Fruit fly (Drosophila melanogaster) whole organism, wandering third instar larva: ENCODE results near the gene CG5880.

Experiments
- Abd-B ChIP-seq: fragments of >200 bp; optimal IDR thresholded peaks from 2 replicates; lab custom pipeline; 2017; ENCODE audit warnings: missing biosample characterization, missing genetic modification characterization
- CG32264 ChIP-seq: fragments of 200-800 bp; sonication (Bioruptor generic); optimal IDR thresholded peaks from 2 replicates; lab custom pipeline; 2016; ENCODE audit warnings: missing biosample characterization, missing genetic modification characterization
- CG9705 ChIP-seq: fragments of 200-800 bp; sonication (Bioruptor generic); optimal IDR thresholded peaks from 2 replicates; lab custom pipeline; 2018; ENCODE audit warnings: missing biosample characterization, mild to moderate bottlenecking, missing genetic modification characterization
- CrebA ChIP-seq: fragments of 200-800 bp; sonication (Bioruptor generic); optimal IDR thresholded peaks from 2 replicates; lab custom pipeline; 2016; ENCODE audit warnings: missing biosample characterization, mild to moderate bottlenecking, missing genetic modification characterization, borderline replicate concordance
- Dfd ChIP-seq: fragments of >200 bp; optimal IDR thresholded peaks from 2 replicates; lab custom pipeline; 2017; ENCODE audit warnings: missing biosample characterization, missing genetic modification characterization
- Dif ChIP-seq: fragments of 200-275, 200-300 bp; sonication (Bioruptor generic); optimal IDR thresholded peaks from 2 replicates; lab custom pipeline; 2018; ENCODE audit warnings: missing biosample characterization, missing genetic modification characterization; ENCODE audit not compliant: partially characterized antibody
- GATAd ChIP-seq: sonication (Bioruptor generic); optimal IDR thresholded peaks from 2 replicates; lab custom pipeline; 2016; ENCODE audit warnings: missing biosample characterization, missing genetic modification characterization
- HLH106 ChIP-seq: fragments of 200-800 bp; optimal IDR thresholded peaks from 3 replicates; lab custom pipeline; 2019; ENCODE audit warnings: missing biosample characterization, mild to moderate bottlenecking, missing genetic modification characterization, moderate library complexity
- Hnf4 ChIP-seq: fragments of 200-800 bp; sonication (Bioruptor generic); optimal IDR thresholded peaks from 2 replicates; lab custom pipeline; 2016; ENCODE audit warnings: missing biosample characterization, mild to moderate bottlenecking, missing genetic modification characterization
- Hr78 ChIP-seq: fragments of >200 bp; optimal IDR thresholded peaks from 2 replicates; lab custom pipeline; 2017; ENCODE audit warnings: missing biosample characterization, missing genetic modification characterization
- Hr83 ChIP-seq: fragments of 200-300 bp; sonication (Bioruptor generic); optimal IDR thresholded peaks from 2 replicates; lab custom pipeline; 2016; ENCODE audit warnings: missing biosample characterization, mild to moderate bottlenecking, missing genetic modification characterization, moderate library complexity; ENCODE audit not compliant: poor library complexity, severe bottlenecking
- Jra ChIP-seq: sonication (Bioruptor generic); optimal IDR thresholded peaks from 2 replicates; lab custom pipeline; 2016; ENCODE audit warnings: missing biosample characterization, missing genetic modification characterization
- Mio ChIP-seq: sonication (Bioruptor generic); optimal IDR thresholded peaks from 2 replicates; lab custom pipeline; 2016; ENCODE audit warnings: missing biosample characterization, missing genetic modification characterization
- Myc ChIP-seq: fragments of >200 bp; optimal IDR thresholded peaks from 2 replicates; lab custom pipeline; 2017
- N ChIP-seq: fragments of >200 bp; optimal IDR thresholded peaks from 2 replicates; lab custom pipeline; 2018; ENCODE audit warnings: missing biosample characterization, missing external identifiers, missing genetic modification characterization
- OdsH ChIP-seq: fragments of 200-800 bp; sonication (Bioruptor generic); optimal IDR thresholded peaks from 2 replicates; lab custom pipeline; 2016; ENCODE audit warnings: missing biosample characterization, mild to moderate bottlenecking, missing genetic modification characterization
- Rel ChIP-seq, 2 experiments: fragments of 200-800 bp; sonication (Bioruptor generic) in 1 of 2; optimal IDR thresholded peaks; 2 replicates in 1 of 2; 3 replicates in 1 of 2; lab custom pipeline; 2016 to 2019; ENCODE audit warnings: mild to moderate bottlenecking in 2 of 2, missing biosample characterization in 2 of 2, missing genetic modification characterization in 2 of 2, moderate library complexity in 1 of 2
- Sp1 ChIP-seq: fragments of 200-800 bp; sonication (Bioruptor generic); optimal IDR thresholded peaks from 3 replicates; lab custom pipeline; 2019; ENCODE audit warnings: missing biosample characterization, mild to moderate bottlenecking, missing genetic modification characterization, moderate library complexity
- Vsx2 ChIP-seq: fragments of 200-300, 225-300 bp; sonication (Bioruptor generic); optimal IDR thresholded peaks from 2 replicates; lab custom pipeline; 2018; ENCODE audit warnings: missing biosample characterization, missing genetic modification characterization; ENCODE audit not compliant: partially characterized antibody
- br ChIP-seq: fragments of 200-800 bp; sonication (Bioruptor generic); optimal IDR thresholded peaks from 2 replicates; lab custom pipeline; 2016; ENCODE audit warnings: missing biosample characterization, missing genetic modification characterization
- brk ChIP-seq: fragments of 200-800 bp; sonication (Bioruptor generic); optimal IDR thresholded peaks from 2 replicates; lab custom pipeline; 2016; ENCODE audit warnings: missing biosample characterization, mild to moderate bottlenecking, missing genetic modification characterization
- dl ChIP-seq, 2 experiments: fragments of 175-275, 200-275 bp in 1 of 2; fragments of 200-275 bp in 1 of 2; sonication (Bioruptor generic); optimal IDR thresholded peaks; lab custom pipeline; 2018; ENCODE audit warnings: mild to moderate bottlenecking in 2 of 2, missing biosample characterization in 2 of 2, missing genetic modification characterization in 2 of 2, moderate library complexity in 2 of 2; ENCODE audit not compliant: partially characterized antibody in 2 of 2, insufficient read depth in 1 of 2
- dmrt93B ChIP-seq: fragments of 200-800 bp; sonication (Bioruptor generic); optimal IDR thresholded peaks from 2 replicates; lab custom pipeline; 2018; ENCODE audit warnings: missing biosample characterization, mild to moderate bottlenecking, missing genetic modification characterization
- dsf ChIP-seq: sonication (Bioruptor generic); optimal IDR thresholded peaks from 2 replicates; lab custom pipeline; 2016; ENCODE audit warnings: missing biosample characterization, missing genetic modification characterization, borderline replicate concordance
- ey ChIP-seq: fragments of 200-800 bp; sonication (Bioruptor generic); optimal IDR thresholded peaks from 2 replicates; lab custom pipeline; 2016; ENCODE audit warnings: missing biosample characterization, missing genetic modification characterization
- foxo ChIP-seq, 2 experiments: fragments of 200-800 bp; sonication (Bioruptor generic); optimal IDR thresholded peaks; 2 replicates in 1 of 2; 3 replicates in 1 of 2; lab custom pipeline; 2016 to 2017; ENCODE audit warnings: missing biosample characterization in 2 of 2, missing genetic modification characterization in 2 of 2
- fru ChIP-seq: fragments of 200-800 bp; sonication (Bioruptor generic); optimal IDR thresholded peaks from 3 replicates; lab custom pipeline; 2016; ENCODE audit warnings: missing biosample characterization, mild to moderate bottlenecking, missing genetic modification characterization
- h ChIP-seq: fragments of 200-800 bp; sonication (Bioruptor generic); optimal IDR thresholded peaks from 3 replicates; lab custom pipeline; 2016; ENCODE audit warnings: missing biosample characterization, mild to moderate bottlenecking, missing genetic modification characterization
- jim ChIP-seq: fragments of 175-275, 200-325 bp; sonication (Bioruptor generic); optimal IDR thresholded peaks from 2 replicates; lab custom pipeline; 2016; ENCODE audit warnings: missing biosample characterization, mild to moderate bottlenecking, missing genetic modification characterization
- lola ChIP-seq: fragments of >200 bp; optimal IDR thresholded peaks from 2 replicates; lab custom pipeline; 2017; ENCODE audit warnings: missing biosample characterization, missing genetic modification characterization
- pan ChIP-seq: fragments of >200 bp; optimal IDR thresholded peaks from 2 replicates; lab custom pipeline; 2017
- psq ChIP-seq: fragments of 200-800 bp; sonication (Bioruptor generic); optimal IDR thresholded peaks from 3 replicates; lab custom pipeline; 2017; ENCODE audit warnings: missing biosample characterization, mild to moderate bottlenecking, missing genetic modification characterization, moderate library complexity
- rgr ChIP-seq: fragments of 200-800 bp; sonication (Bioruptor generic); optimal IDR thresholded peaks from 3 replicates; lab custom pipeline; 2016; ENCODE audit warnings: missing biosample characterization, mild to moderate bottlenecking, missing genetic modification characterization
- sage ChIP-seq: fragments of 200-800 bp; sonication (Bioruptor generic); optimal IDR thresholded peaks from 2 replicates; lab custom pipeline; 2016; ENCODE audit warnings: missing biosample characterization, mild to moderate bottlenecking, missing genetic modification characterization
- sv ChIP-seq: fragments of 200-800 bp; sonication (Bioruptor generic); optimal IDR thresholded peaks from 3 replicates; lab custom pipeline; 2016; ENCODE audit warnings: missing biosample characterization, missing genetic modification characterization
- tai ChIP-seq: sonication (Bioruptor generic); optimal IDR thresholded peaks from 2 replicates; lab custom pipeline; 2016; ENCODE audit warnings: missing biosample characterization, missing genetic modification characterization
- usp ChIP-seq: fragments of >200 bp; optimal IDR thresholded peaks from 2 replicates; lab custom pipeline; 2017; ENCODE audit warnings: missing biosample characterization, missing genetic modification characterization
- woc ChIP-seq: sonication (Bioruptor generic); optimal IDR thresholded peaks from 2 replicates; lab custom pipeline; 2016; ENCODE audit warnings: missing biosample characterization, mild to moderate bottlenecking, missing genetic modification characterization

The CG5880 gene

DNA sequence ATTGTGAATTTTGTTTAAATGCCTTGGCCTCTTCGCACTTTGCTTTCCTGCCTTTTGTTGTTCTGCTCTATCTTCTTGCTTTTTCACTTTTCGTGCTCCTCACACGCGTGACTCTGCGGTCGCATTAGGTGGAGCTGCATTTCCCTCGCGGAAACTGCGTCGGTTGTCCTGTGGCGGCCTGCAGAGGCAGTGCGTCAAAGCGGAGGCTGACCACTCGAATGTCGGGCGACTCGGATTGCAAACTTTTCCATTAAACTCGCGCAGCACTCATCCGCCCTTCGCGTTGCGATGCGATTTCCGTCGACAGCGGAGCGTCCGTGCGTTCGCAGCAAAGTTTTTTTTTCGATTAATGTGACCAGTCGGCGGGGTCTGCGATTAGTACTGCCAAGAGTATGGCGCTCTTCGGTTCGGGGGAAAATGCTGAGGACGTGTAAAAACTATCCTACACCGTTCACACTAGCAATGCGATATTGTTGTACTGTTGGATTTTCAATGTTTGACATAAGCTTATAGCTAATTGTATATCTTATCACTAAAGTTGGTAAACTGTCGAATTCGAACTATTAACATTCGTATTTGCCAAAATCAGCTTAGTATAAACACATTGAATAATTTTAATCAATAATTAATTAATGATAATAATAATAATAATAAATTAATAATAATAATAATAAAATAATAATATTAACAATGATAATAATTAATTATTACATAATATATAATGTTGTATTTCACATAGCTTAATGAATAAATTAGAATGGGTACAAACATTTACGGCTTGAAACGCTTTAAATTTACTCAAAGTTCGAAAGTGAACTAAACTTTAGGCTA is 34.4 kb downstream of the CG5880 start, which contains the start of gene CG6051 (continued):
- no peak for TF ChIP-seq sv (GFP tag; lab: Kevin White, UChicago)
- TF ChIP-seq br (GFP tag; lab: Kevin White, UChicago) = no peak
- TF ChIP-seq Jra = no peak
- no peak for TF ChIP-seq Rel (GFP tag; optimal IDR thresholded peaks at IDR 0.05; lab: Kevin White, UChicago)
- TF ChIP-seq Rel (tag; optimal IDR thresholded peaks at IDR 0.05; lab: Kevin White, UChicago) = peak; percentile 43
- peak; percentile 21 for TF ChIP-seq rgr
- TF ChIP-seq Sp1 (GFP tag; lab: Kevin White, UChicago) = peak; percentile 53
- TF ChIP-seq foxo (GFP tag; optimal IDR thresholded peaks at IDR 0.05; lab: Kevin White, UChicago) = peak in 1 of 2 experiments; percentile 16
- TF ChIP-seq Myc (lab: Kevin White, UChicago) = no peak

DNA sequence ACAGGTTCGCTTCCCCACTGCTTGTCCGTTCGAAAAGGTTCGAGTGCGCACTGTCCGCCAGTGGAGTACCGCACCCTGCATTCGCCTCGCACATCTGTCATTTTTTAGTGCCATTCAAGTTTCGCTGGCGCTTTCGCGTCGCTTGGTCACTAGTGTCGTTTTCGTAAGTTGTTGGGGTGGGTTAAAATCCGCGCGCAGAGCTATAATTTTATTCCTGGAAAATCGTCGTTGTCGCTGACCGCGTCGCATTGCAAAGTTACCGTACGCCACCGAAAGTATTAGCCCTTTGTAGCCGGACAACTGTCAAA is 34.9 kb downstream of the CG5880 start, which contains the start of gene Men-b:
Gene Men-b, plus strand, starts transcription at position 147 of the 308 bp plus-strand sequence.
- TF ChIP-seq Myc (lab: Kevin White, UChicago) (peak; percentile 92), Hr83 (GFP tag; lab: Kevin White, UChicago) (peak; percentile 52), woc (GFP tag; lab: Kevin White, UChicago) (no peak), Jra (no peak)
- TF ChIP-seq, all 38 proteins: peak for 2

DNA sequence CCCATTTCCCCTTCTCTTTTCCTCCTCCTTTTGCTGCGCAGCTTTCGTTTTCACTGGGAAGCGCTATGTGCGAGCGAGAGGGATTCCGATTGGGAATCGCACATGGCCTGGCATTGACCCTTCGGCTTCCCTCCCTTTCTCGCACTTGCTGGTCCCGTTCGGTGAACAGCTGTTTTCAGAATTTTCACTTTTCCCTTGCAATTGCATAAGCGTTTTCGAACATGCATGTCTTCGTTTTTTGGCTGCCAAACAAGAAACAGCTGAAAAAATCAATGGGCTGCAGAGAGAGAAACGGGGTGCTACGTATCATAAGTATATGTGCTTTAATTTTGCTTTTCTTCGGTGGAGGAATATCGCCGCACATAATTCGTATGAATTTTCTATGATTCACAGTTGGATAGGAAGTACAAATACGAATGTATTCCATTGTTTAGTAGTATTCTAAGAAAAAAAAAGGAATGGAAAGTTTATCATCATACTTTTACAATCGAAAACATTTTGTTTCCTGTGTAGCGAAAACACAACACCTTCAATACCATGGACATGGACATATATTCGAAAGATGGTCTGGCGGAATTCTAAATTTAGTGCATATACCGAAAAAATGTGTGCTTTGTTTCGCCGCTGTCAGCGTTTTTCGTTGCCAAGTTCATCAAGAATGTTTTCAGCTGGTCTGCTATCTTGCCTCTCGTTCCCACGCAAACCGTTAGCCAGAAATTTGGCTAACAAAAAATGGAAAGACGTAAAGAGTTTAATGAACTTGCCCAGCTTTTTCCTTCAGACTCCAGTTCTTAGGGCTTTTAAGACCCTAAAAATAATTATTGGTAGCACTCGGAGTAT is 35.8 kb downstream of the CG5880 start:
- TF ChIP-seq jim (GFP tag; lab: Kevin White, UChicago) = no peak
- no peak for TF ChIP-seq sv (GFP tag; lab: Kevin White, UChicago)
- TF ChIP-seq dmrt93B (GFP tag; lab: Kevin White, UChicago) = peak; percentile 51
- no peak for TF ChIP-seq Dif (GFP tag; lab: Kevin White, UChicago)
- TF ChIP-seq dl (GFP tag; optimal IDR thresholded peaks at IDR 0.05; lab: Kevin White, UChicago; ENCODE audit: insufficient read depth in 1 of 2, partially characterized antibody in 2 of 2) = no peak
- TF ChIP-seq Jra = no peak
- no peak for TF ChIP-seq usp (GFP tag; lab: Kevin White, UChicago)
- TF ChIP-seq Vsx2 (GFP tag; lab: Kevin White, UChicago) = no peak
- TF ChIP-seq Mio = no peak
- no peak for TF ChIP-seq N
- peak; percentile 73 for TF ChIP-seq HLH106 (tag; lab: Kevin White, UChicago)
- peak; percentile 37 for TF ChIP-seq CG32264 (GFP tag; lab: Kevin White, UChicago)
- TF ChIP-seq tai (GFP tag; lab: Kevin White, UChicago) = no peak
- TF ChIP-seq br (GFP tag; lab: Kevin White, UChicago) = peak; percentile 76
- no peak for TF ChIP-seq lola (GFP tag; lab: Kevin White, UChicago)
- peak; percentile 35 for TF ChIP-seq psq (GFP tag; lab: Kevin White, UChicago)
- TF ChIP-seq h = peak; percentile 53
- no peak for TF ChIP-seq pan (lab: Kevin White, UChicago)
- peak; percentile 49 for TF ChIP-seq CG9705 (GFP tag; lab: Kevin White, UChicago)
- TF ChIP-seq brk (GFP tag; lab: Kevin White, UChicago) = peak; percentile 43
- no peak for TF ChIP-seq Hr78 (GFP tag; lab: Kevin White, UChicago)
- TF ChIP-seq CrebA (GFP tag; lab: Kevin White, UChicago) = no peak
- peak; percentile 64 for TF ChIP-seq ey
- TF ChIP-seq Rel (GFP tag; optimal IDR thresholded peaks at IDR 0.05; lab: Kevin White, UChicago) = no peak
- no peak for TF ChIP-seq Rel (tag; optimal IDR thresholded peaks at IDR 0.05; lab: Kevin White, UChicago)
- peak; percentile 65 for TF ChIP-seq Sp1 (GFP tag; lab: Kevin White, UChicago)
- peak; percentile 45 for TF ChIP-seq woc (GFP tag; lab: Kevin White, UChicago)
- no peak for TF ChIP-seq Dfd
- TF ChIP-seq sage (GFP tag; lab: Kevin White, UChicago) = no peak
- no peak for TF ChIP-seq Abd-B (GFP tag; lab: Kevin White, UChicago)
- peak; percentile 76 for TF ChIP-seq fru
- peak; percentile 42 for TF ChIP-seq OdsH
- no peak for TF ChIP-seq Myc (lab: Kevin White, UChicago)
- TF ChIP-seq dsf (GFP tag; lab: Kevin White, UChicago) = no peak
- peak; percentile 57 for TF ChIP-seq rgr
- TF ChIP-seq foxo (GFP tag; optimal IDR thresholded peaks at IDR 0.05; lab: Kevin White, UChicago) = peak in 1 of 2 experiments; percentile 62
- TF ChIP-seq Hnf4 (GFP tag; lab: Kevin White, UChicago) = peak; percentile 29
- no peak for TF ChIP-seq Hr83 (GFP tag; lab: Kevin White, UChicago)
- TF ChIP-seq GATAd (GFP tag; lab: Kevin White, UChicago) = no peak
